Worm (Caenorhabditis elegans): ENCODE results near the gene fbxa-66.
"Not testable (repeated sequence)": the region's sequence is repeated elsewhere in the genome, so short reads cannot be mapped to it uniquely, and the experiment has no call there.

Gene fbxa-66

ce11 chrIII:2291139-2291538, 22.7 kb downstream of the fbxa-66 start, which contains the start of gene fbxa-219:
TSS of gene fbxa-219 (plus strand) at chrIII:2291415.
- TF ChIP-seq unc-62 (GFP tag; optimal IDR thresholded peaks at IDR 0.05), result no peak

DNA sequence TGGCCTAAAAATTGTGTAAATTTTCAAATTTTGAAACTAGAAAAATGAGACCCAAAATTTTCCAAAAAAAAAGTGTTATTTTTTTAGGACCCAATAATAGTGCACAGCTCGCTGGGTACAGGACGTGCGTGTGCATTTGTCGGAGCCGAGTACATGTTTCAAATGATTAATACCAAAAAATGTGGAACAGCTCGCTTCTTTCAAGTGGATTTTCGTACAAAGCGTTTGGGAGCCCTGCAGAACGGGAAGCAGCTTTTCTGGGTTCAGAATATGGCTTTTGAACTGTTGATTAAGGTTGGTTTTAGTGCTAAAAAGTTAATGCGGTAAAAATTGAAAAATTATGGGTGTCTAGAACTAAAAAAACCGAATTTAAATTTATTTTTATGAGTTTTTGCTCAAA, 25.6 kb downstream of the fbxa-66 start:
- TF ChIP-seq unc-62 (GFP tag; optimal IDR thresholded peaks at IDR 0.05), result no peak

ce11 chrIII:2283341-2283847, 30.4 kb downstream of the fbxa-66 start:
- no peak for TF ChIP-seq unc-62 (GFP tag; optimal IDR thresholded peaks at IDR 0.05)

- TF ChIP-seq unc-62 (GFP tag; optimal IDR thresholded peaks at IDR 0.05), result no peak
Observed at ce11 chrIII:2281975-2282957, 31.6 kb downstream of the fbxa-66 start, which contains the start of gene Y54F10BM.3. TSS of gene Y54F10BM.3 (plus strand) at chrIII:2282025.

- TF ChIP-seq unc-62 (GFP tag; optimal IDR thresholded peaks at IDR 0.05), result no peak
Observed at ce11 chrIII:2280569-2280968, 33.3 kb downstream of the fbxa-66 start, which contains the start of gene Y54F10BM.22. TSS of gene Y54F10BM.22 (plus strand) at chrIII:2280899.

DNA sequence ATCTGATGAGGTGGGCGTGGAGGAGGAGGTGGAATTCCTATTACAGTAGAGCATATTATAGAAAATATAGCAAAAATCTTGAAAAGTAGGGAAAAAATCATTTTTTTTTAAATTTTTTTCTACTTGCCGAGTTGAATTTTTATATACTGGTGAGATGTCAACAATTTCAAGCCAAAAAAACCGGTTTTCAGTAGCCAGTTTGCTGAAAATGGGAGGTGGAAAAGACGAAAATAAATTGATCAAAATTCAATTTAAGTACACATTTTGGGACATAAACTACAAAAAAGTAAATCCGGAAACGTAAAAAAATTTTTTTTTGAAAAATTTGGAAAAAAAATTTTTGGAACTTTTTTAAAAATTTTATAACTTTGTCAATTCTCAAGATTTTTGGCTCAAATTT, 34.4 kb downstream of the fbxa-66 start, which contains the start of gene Y54F10BM.23:
Gene Y54F10BM.23, minus strand, starts transcription at position 101 of the 400 bp plus-strand sequence.
- TF ChIP-seq unc-62 (GFP tag; optimal IDR thresholded peaks at IDR 0.05), result no peak

ce11 chrIII:2276842-2277241, 37.0 kb downstream of the fbxa-66 start, which contains the start of gene Y54F10BM.21:
TSS of gene Y54F10BM.21 (plus strand) at chrIII:2277142.
- TF ChIP-seq unc-62 (GFP tag; optimal IDR thresholded peaks at IDR 0.05), result no peak

ce11 chrIII:2272732-2273131, 41.1 kb downstream of the fbxa-66 start, which contains the start of gene fbxa-39:
TSS of gene fbxa-39 (plus strand) at chrIII:2273032.
- TF ChIP-seq unc-62 (GFP tag; optimal IDR thresholded peaks at IDR 0.05), result no peak

DNA sequence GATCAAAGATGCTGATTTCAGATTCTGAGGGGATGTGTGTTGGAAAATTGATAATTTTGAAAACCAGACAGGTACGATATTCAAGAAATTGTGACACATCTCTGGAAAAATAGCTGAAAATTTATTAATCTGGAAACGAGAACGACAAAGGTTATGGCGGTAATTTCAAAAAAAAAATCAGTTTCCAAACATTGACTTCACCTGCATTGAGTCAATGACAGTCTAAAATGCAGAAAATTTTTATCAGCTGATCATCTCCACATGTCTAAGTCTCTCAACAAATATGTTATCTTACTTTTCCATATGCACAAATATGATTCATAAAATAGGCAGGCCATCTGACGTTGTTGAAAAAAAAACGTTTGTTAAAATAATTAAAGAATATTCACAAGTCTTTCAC, 41.8 kb downstream of the fbxa-66 start, which contains the start of gene fbxa-48:
Gene fbxa-48, minus strand, starts transcription at position 101 of the 400 bp plus-strand sequence.
- TF ChIP-seq unc-62 (GFP tag; optimal IDR thresholded peaks at IDR 0.05), result no peak

ce11 chrIII:2265986-2266701, 47.7 kb downstream of the fbxa-66 start, which contains the start of gene fbxa-9:
TSS of gene fbxa-9 (plus strand) at chrIII:2266651.
- TF ChIP-seq unc-62 (GFP tag; optimal IDR thresholded peaks at IDR 0.05), result no peak

DNA sequence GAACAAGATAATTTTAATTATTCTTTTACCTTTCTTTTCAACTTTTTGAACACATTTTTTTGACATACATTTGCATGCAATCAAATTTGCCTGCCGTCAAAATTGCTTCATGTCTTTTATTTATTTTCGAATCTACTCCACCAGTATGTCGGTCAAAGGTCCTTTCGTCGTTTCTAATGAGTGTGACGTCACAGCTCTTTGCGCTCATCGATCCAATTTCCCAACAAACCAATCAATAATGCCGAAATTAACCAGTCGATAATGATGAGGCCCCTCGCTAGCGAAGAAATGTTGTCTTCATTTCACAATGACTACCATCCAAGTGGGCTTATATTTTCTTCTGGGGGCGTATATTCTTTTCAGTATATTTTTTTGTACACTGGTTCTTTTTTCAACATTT, 50.9 kb downstream of the fbxa-66 start, which contains the start of gene Y54F10BM.6:
Gene Y54F10BM.6, plus strand, starts transcription at position 301 of the 400 bp plus-strand sequence.
- no peak for TF ChIP-seq unc-62 (GFP tag; optimal IDR thresholded peaks at IDR 0.05)

DNA sequence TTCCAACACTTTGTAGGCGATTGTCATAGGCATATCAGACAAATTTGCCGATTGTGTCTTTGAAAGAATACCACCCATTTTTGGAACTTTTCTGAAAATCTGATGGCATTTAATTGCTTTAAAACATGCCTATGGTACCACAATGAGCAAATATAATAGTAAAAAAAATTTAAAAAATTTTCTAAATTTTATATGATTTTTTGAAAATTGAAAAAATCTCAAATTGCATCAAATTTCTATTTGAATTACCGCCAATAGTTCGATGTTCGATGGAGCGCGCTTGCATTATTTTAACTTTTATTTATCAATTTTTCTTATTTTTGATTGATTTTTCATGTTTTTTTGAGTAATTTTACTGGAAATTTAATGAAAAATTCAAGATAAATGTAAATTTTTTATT, 52.5 kb downstream of the fbxa-66 start, which contains the start of gene fbxa-42:
Gene fbxa-42, minus strand, starts transcription at position 101 of the 400 bp plus-strand sequence.
- TF ChIP-seq unc-62 (GFP tag; optimal IDR thresholded peaks at IDR 0.05), result not testable (repeated sequence)
